Fruit fly (Drosophila melanogaster) whole organism, embryonic: ENCODE measurements around the gene CG13086.
A peak's percentile ranks its signal among the peaks of the same experiment; 100 is the strongest.

Experiments
- ATbp ChIP-seq: fragments of 200-800 bp; sonication (Bioruptor generic); optimal IDR thresholded peaks from 2 replicates; lab custom pipeline; 2017; ENCODE audit warnings: missing biosample characterization, mild to moderate bottlenecking, missing genetic modification characterization, missing genetic modification reagents
- Adf1 ChIP-seq: fragments of 200-800 bp; sonication (Bioruptor generic); IDR thresholded peaks from 2 replicates; pipeline ENCODE4 v1.3.6; 2022; ENCODE audit warnings: missing biosample characterization, missing genetic modification characterization
- CG1024 ChIP-seq: fragments of 200-800 bp; sonication (Bioruptor generic); IDR thresholded peaks from 2 replicates; pipeline ENCODE4 v1.3.6; 2022; ENCODE audit warnings: missing biosample characterization, missing genetic modification characterization
- CG11504 ChIP-seq: fragments of 200-800 bp; sonication (Bioruptor generic); optimal IDR thresholded peaks from 3 replicates; lab custom pipeline; 2019; ENCODE audit warnings: missing biosample characterization, mild to moderate bottlenecking, missing genetic modification characterization, moderate library complexity
- CG11723 ChIP-seq: fragments of 200-800 bp; sonication (Bioruptor generic); optimal IDR thresholded peaks from 2 replicates; lab custom pipeline; 2017; ENCODE audit warnings: missing biosample characterization, mild to moderate bottlenecking, missing genetic modification characterization
- CG12155 ChIP-seq: fragments of 200-800 bp; sonication (Bioruptor generic); optimal IDR thresholded peaks from 3 replicates; lab custom pipeline; 2016; ENCODE audit warnings: missing biosample characterization, missing genetic modification characterization
- CG12769 ChIP-seq: fragments of 200-800 bp; sonication (Bioruptor generic); optimal IDR thresholded peaks from 2 replicates; lab custom pipeline; 2019; ENCODE audit warnings: missing biosample characterization, mild to moderate bottlenecking, missing genetic modification characterization, moderate library complexity
- CG13424 ChIP-seq: fragments of 200-800 bp; sonication (Bioruptor generic); optimal IDR thresholded peaks from 2 replicates; lab custom pipeline; 2019; ENCODE audit warnings: missing biosample characterization, mild to moderate bottlenecking, missing genetic modification characterization, moderate library complexity
- CG15011 ChIP-seq: fragments of 200-800 bp; sonication (Bioruptor generic); optimal IDR thresholded peaks from 3 replicates; lab custom pipeline; 2018; ENCODE audit warnings: missing biosample characterization, mild to moderate bottlenecking, missing genetic modification characterization
- CG16779 ChIP-seq: fragments of 200-800 bp; sonication (Bioruptor generic); IDR thresholded peaks from 2 replicates; pipeline ENCODE4 v1.3.6; 2022; ENCODE audit warnings: missing biosample characterization, missing genetic modification characterization
- CG16813 ChIP-seq: fragments of 200-800 bp; sonication (Bioruptor generic); IDR thresholded peaks from 3 replicates; pipeline ENCODE4 v1.3.6; 2022; ENCODE audit warnings: missing biosample characterization, missing genetic modification characterization; ENCODE audit not compliant: partially characterized antibody
- CG17802 ChIP-seq: fragments of 200-800 bp; sonication (Bioruptor generic); optimal IDR thresholded peaks from 2 replicates; lab custom pipeline; 2018; ENCODE audit warnings: missing biosample characterization, mild to moderate bottlenecking, missing genetic modification characterization, moderate library complexity
- CG1832 ChIP-seq: fragments of 200-800 bp; sonication (Bioruptor generic); optimal IDR thresholded peaks from 2 replicates; lab custom pipeline; 2017; ENCODE audit warnings: missing biosample characterization, mild to moderate bottlenecking, missing genetic modification characterization, inconsistent platforms
- CG2116 ChIP-seq: fragments of 200-800 bp; sonication (Bioruptor generic); optimal IDR thresholded peaks from 3 replicates; lab custom pipeline; 2018; ENCODE audit warnings: missing biosample characterization, mild to moderate bottlenecking, missing genetic modification characterization
- CG2202 ChIP-seq: fragments of 200-800 bp; sonication (Bioruptor generic); optimal IDR thresholded peaks from 2 replicates; lab custom pipeline; 2018; ENCODE audit warnings: missing biosample characterization, mild to moderate bottlenecking, missing genetic modification characterization
- CG30431 ChIP-seq: fragments of 200-800 bp; sonication (Bioruptor generic); optimal IDR thresholded peaks from 2 replicates; lab custom pipeline; 2017; ENCODE audit warnings: missing biosample characterization, missing genetic modification characterization
- CG3407 ChIP-seq: fragments of 200-800 bp; sonication (Bioruptor generic); optimal IDR thresholded peaks from 2 replicates; lab custom pipeline; 2018; ENCODE audit warnings: missing biosample characterization, mild to moderate bottlenecking, missing genetic modification characterization
- CG4360 ChIP-seq: fragments of 200-800 bp; sonication (Bioruptor generic); IDR thresholded peaks from 2 replicates; pipeline ENCODE4 v1.3.6; 2022; ENCODE audit warnings: missing biosample characterization, missing genetic modification characterization
- CG6272 ChIP-seq: fragments of 200-800 bp; sonication (Bioruptor generic); IDR thresholded peaks from 2 replicates; pipeline ENCODE4 v1.3.6; 2022; ENCODE audit warnings: missing biosample characterization, missing genetic modification characterization
- CG6813 ChIP-seq: fragments of 200-800 bp; sonication (Bioruptor generic); optimal IDR thresholded peaks from 2 replicates; lab custom pipeline; 2017; ENCODE audit warnings: missing biosample characterization, missing genetic modification characterization, mild to moderate bottlenecking, moderate library complexity, missing genetic modification reagents
- CG8359 ChIP-seq: fragments of 200-800 bp; sonication (Bioruptor generic); optimal IDR thresholded peaks from 2 replicates; lab custom pipeline; 2017; ENCODE audit warnings: missing biosample characterization, mild to moderate bottlenecking, missing genetic modification characterization, borderline replicate concordance
- CG8478 ChIP-seq: fragments of >200 bp; optimal IDR thresholded peaks from 2 replicates; lab custom pipeline; 2018
- CG9437 ChIP-seq: fragments of 200-800 bp; sonication (Bioruptor generic); optimal IDR thresholded peaks from 2 replicates; lab custom pipeline; 2018; ENCODE audit warnings: missing biosample characterization, mild to moderate bottlenecking, missing genetic modification characterization
- CG9817 ChIP-seq: fragments of 200-800 bp; sonication (Bioruptor generic); optimal IDR thresholded peaks from 2 replicates; lab custom pipeline; 2018; ENCODE audit warnings: missing biosample characterization, mild to moderate bottlenecking, missing genetic modification characterization, moderate library complexity
- Eip74EF ChIP-seq, 2 experiments: fragments of 200-800 bp in 1 of 2; fragments of >200 bp in 1 of 2; sonication (Bioruptor generic) in 1 of 2; optimal IDR thresholded peaks; 2 replicates each; lab custom pipeline; 2017 to 2019; ENCODE audit warnings: missing biosample characterization in 2 of 2, missing genetic modification characterization in 2 of 2, mild to moderate bottlenecking in 1 of 2, moderate library complexity in 1 of 2
- H15 ChIP-seq: fragments of 200-800 bp; sonication (Bioruptor generic); IDR thresholded peaks from 3 replicates; pipeline ENCODE4 v1.3.6; 2022; ENCODE audit warnings: missing biosample characterization, missing genetic modification characterization
- HLH4C ChIP-seq: fragments of 200-800 bp; sonication (Bioruptor generic); IDR thresholded peaks from 3 replicates; pipeline ENCODE4 v1.3.6; 2022; ENCODE audit warnings: missing biosample characterization, missing genetic modification characterization; ENCODE audit not compliant: partially characterized antibody
- Kr ChIP-seq: fragments of 200-800 bp; sonication (Bioruptor generic); optimal IDR thresholded peaks from 2 replicates; lab custom pipeline; 2017; ENCODE audit warnings: missing biosample characterization, mild to moderate bottlenecking, missing genetic modification characterization
- MESR4 ChIP-seq: fragments of 200-800 bp; sonication (Bioruptor generic); optimal IDR thresholded peaks from 2 replicates; lab custom pipeline; 2018; ENCODE audit warnings: missing biosample characterization, mild to moderate bottlenecking, missing genetic modification characterization, moderate library complexity
- Nf-YB ChIP-seq: fragments of 200-800 bp; sonication (Bioruptor generic); optimal IDR thresholded peaks from 3 replicates; lab custom pipeline; 2019; ENCODE audit warnings: missing biosample characterization, mild to moderate bottlenecking, missing genetic modification characterization, moderate library complexity
- Ptx1 ChIP-seq: fragments of 200-800 bp; sonication (Bioruptor generic); IDR thresholded peaks from 2 replicates; pipeline ENCODE4 v1.3.6; 2022; ENCODE audit warnings: missing biosample characterization, missing genetic modification characterization
- Ssrp ChIP-seq: fragments of 200-800 bp; sonication (Bioruptor generic); optimal IDR thresholded peaks from 2 replicates; lab custom pipeline; 2018; ENCODE audit warnings: missing biosample characterization, mild to moderate bottlenecking, missing genetic modification characterization, moderate library complexity
- TFAM ChIP-seq: fragments of 200-800 bp; sonication (Bioruptor generic); optimal IDR thresholded peaks from 2 replicates; lab custom pipeline; 2017; ENCODE audit warnings: missing biosample characterization, missing genetic modification characterization, inconsistent platforms
- Tbp ChIP-seq: fragments of >200 bp; optimal IDR thresholded peaks from 2 replicates; lab custom pipeline; 2018; ENCODE audit warnings: missing biosample characterization, missing genetic modification characterization
- Vsx1 ChIP-seq: fragments of 200-800 bp; sonication (Bioruptor generic); optimal IDR thresholded peaks from 2 replicates; lab custom pipeline; 2017; ENCODE audit warnings: missing biosample characterization, mild to moderate bottlenecking, missing genetic modification characterization, missing genetic modification reagents
- ato ChIP-seq: fragments of 200-800 bp; sonication (Bioruptor generic); IDR thresholded peaks from 2 replicates; pipeline ENCODE4 v1.3.6; 2022; ENCODE audit warnings: missing biosample characterization, missing genetic modification characterization; ENCODE audit not compliant: partially characterized antibody
- bcd ChIP-seq: fragments of 200-800 bp; sonication (Bioruptor generic); optimal IDR thresholded peaks from 2 replicates; lab custom pipeline; 2017; ENCODE audit warnings: missing biosample characterization, mild to moderate bottlenecking, missing genetic modification characterization
- corto ChIP-seq: fragments of 200-800 bp; sonication (Bioruptor generic); optimal IDR thresholded peaks from 2 replicates; lab custom pipeline; 2016; ENCODE audit warnings: missing biosample characterization, mild to moderate bottlenecking, missing genetic modification characterization, moderate library complexity
- dati ChIP-seq: fragments of 200-800 bp; sonication (Bioruptor generic); IDR thresholded peaks from 2 replicates; pipeline ENCODE4 v1.3.6; 2022; ENCODE audit warnings: missing biosample characterization, missing genetic modification characterization
- esg ChIP-seq: fragments of 200-800 bp; sonication (Bioruptor generic); conservative IDR thresholded peaks from 2 replicates; pipeline ENCODE4 v1.3.6; 2022; ENCODE audit warnings: missing biosample characterization, missing genetic modification characterization
- fd64A ChIP-seq: fragments of 200-800 bp; sonication (Bioruptor generic); optimal IDR thresholded peaks from 3 replicates; lab custom pipeline; 2018; ENCODE audit warnings: missing biosample characterization, mild to moderate bottlenecking, missing genetic modification characterization
- gcm2 ChIP-seq: fragments of 200-800 bp; sonication (Bioruptor generic); optimal IDR thresholded peaks from 2 replicates; lab custom pipeline; 2016; ENCODE audit warnings: missing biosample characterization, missing genetic modification characterization
- grn ChIP-seq: fragments of 200-800 bp; sonication (Bioruptor generic); optimal IDR thresholded peaks from 3 replicates; lab custom pipeline; 2017; ENCODE audit warnings: missing biosample characterization, missing genetic modification characterization
- ham ChIP-seq: fragments of 200-800 bp; sonication (Bioruptor generic); IDR thresholded peaks from 2 replicates; pipeline ENCODE4 v1.3.6; 2022; ENCODE audit warnings: missing biosample characterization, missing genetic modification characterization
- knrl ChIP-seq: fragments of 200-800 bp; sonication (Bioruptor generic); IDR thresholded peaks from 3 replicates; pipeline ENCODE4 v1.3.6; 2022; ENCODE audit warnings: missing biosample characterization, missing genetic modification characterization; ENCODE audit not compliant: partially characterized antibody
- run ChIP-seq: fragments of 200-800 bp; sonication (Bioruptor generic); optimal IDR thresholded peaks from 3 replicates; lab custom pipeline; 2018; ENCODE audit warnings: missing biosample characterization, mild to moderate bottlenecking, missing genetic modification characterization
- so ChIP-seq: fragments of 200-800 bp; sonication (Bioruptor generic); IDR thresholded peaks from 3 replicates; pipeline ENCODE4 v1.3.6; 2022; ENCODE audit warnings: missing biosample characterization, missing genetic modification characterization
- stwl ChIP-seq: fragments of 200-800 bp; sonication (Bioruptor generic); optimal IDR thresholded peaks from 3 replicates; lab custom pipeline; 2018; ENCODE audit warnings: missing biosample characterization, mild to moderate bottlenecking, missing genetic modification characterization, moderate library complexity
- tap ChIP-seq: fragments of 200-800 bp; optimal IDR thresholded peaks from 3 replicates; lab custom pipeline; 2019; ENCODE audit warnings: missing biosample characterization, mild to moderate bottlenecking, missing genetic modification characterization, moderate library complexity
- unpg ChIP-seq: fragments of 200-800 bp; sonication (Bioruptor generic); optimal IDR thresholded peaks from 3 replicates; lab custom pipeline; 2018; ENCODE audit warnings: missing biosample characterization, mild to moderate bottlenecking, missing genetic modification characterization, moderate library complexity
- zen2 ChIP-seq: fragments of 200-800 bp; sonication (Bioruptor generic); IDR thresholded peaks from 3 replicates; pipeline ENCODE4 v1.3.6; 2022; ENCODE audit warnings: missing biosample characterization, missing genetic modification characterization; ENCODE audit not compliant: partially characterized antibody

CG13086 gene

DNA sequence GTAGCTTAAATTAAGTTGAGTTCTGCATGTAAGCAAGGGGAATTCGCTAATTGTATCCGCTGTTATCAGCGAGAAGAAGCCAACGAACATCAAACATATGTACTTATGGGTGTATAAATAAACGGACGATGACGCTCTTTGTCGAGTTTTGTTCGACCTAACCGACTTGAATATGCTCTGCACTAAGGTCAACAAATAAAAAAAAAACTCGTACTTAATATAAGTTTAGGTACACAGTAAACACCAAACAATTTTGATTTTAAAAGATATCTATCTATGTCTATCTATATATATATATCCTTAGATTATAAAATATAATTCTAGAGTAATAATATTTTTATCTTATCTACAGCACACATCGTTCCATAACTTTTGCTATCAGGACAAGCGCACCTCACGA, 447 bp downstream of the CG13086 start (continued):
- TF ChIP-seq stwl (no peak), CG12155 (GFP tag; lab: Kevin White, UChicago) (no peak), CG4360 (no peak), Nf-YB (GFP tag; lab: Kevin White, UChicago) (no peak), ato (no peak), CG11504 (tag; lab: Kevin White, UChicago) (peak; percentile 38), Tbp (GFP tag; lab: Kevin White, UChicago) (no peak), ham (GFP tag; lab: Robert Waterston, UW) (no peak), CG16813 (no peak), CG16779 (GFP tag; lab: Robert Waterston, UW) (no peak), Ssrp (no peak), CG12769 (tag; lab: Kevin White, UChicago) (no peak), unpg (GFP tag; lab: Kevin White, UChicago) (peak; percentile 44), tap (tag; lab: Kevin White, UChicago) (no peak), H15 (GFP tag; lab: Robert Waterston, UW) (no peak), CG30431 (GFP tag; lab: Kevin White, UChicago) (no peak), fd64A (GFP tag; lab: Kevin White, UChicago) (no peak), CG6272 (no peak), CG2202 (tag; lab: Kevin White, UChicago) (no peak), esg (GFP tag; lab: Robert Waterston, UW) (no peak), ATbp (GFP tag; lab: Kevin White, UChicago) (peak; percentile 18), Eip74EF (GFP tag; optimal IDR thresholded peaks at IDR 0.05; lab: Kevin White, UChicago) (no peak), Adf1 (GFP tag; lab: Robert Waterston, UW) (no peak), CG17802 (tag; lab: Kevin White, UChicago) (no peak), knrl (GFP tag; lab: Robert Waterston, UW) (no peak), dati (no peak), corto (GFP tag; lab: Kevin White, UChicago) (no peak), zen2 (GFP tag; lab: Robert Waterston, UW) (no peak), CG13424 (tag; lab: Kevin White, UChicago) (no peak), run (tag; lab: Kevin White, UChicago) (no peak), CG2116 (GFP tag; lab: Kevin White, UChicago) (no peak), CG3407 (GFP tag; lab: Kevin White, UChicago) (no peak), CG9817 (tag; lab: Kevin White, UChicago) (no peak), bcd (GFP tag; lab: Kevin White, UChicago) (peak; percentile 30), CG8478 (lab: Kevin White, UChicago) (no peak), MESR4 (no peak), CG9437 (GFP tag; lab: Kevin White, UChicago) (no peak), CG6813 (GFP tag; lab: Kevin White, UChicago) (no peak), CG1832 (GFP tag; lab: Kevin White, UChicago) (no peak), Ptx1 (GFP tag; lab: Robert Waterston, UW) (no peak), CG11723 (peak; percentile 1), CG8359 (no peak), Kr (no peak), Vsx1 (GFP tag; lab: Kevin White, UChicago) (no peak), HLH4C (GFP tag; lab: Robert Waterston, UW) (no peak), TFAM (GFP tag; lab: Kevin White, UChicago) (no peak), CG15011 (GFP tag; lab: Kevin White, UChicago) (no peak), grn (no peak), gcm2 (GFP tag; lab: Kevin White, UChicago) (no peak), so (GFP tag; lab: Robert Waterston, UW) (no peak), CG1024 (no peak)
